Worm (Caenorhabditis elegans) whole organism, L4/young adult: ENCODE measurements around the gene C06C3.3.

ENCODE experiments used
- dao-5 ChIP-seq: sonication (generic microtip); optimal IDR thresholded peaks from 2 replicates; lab custom pipeline; 2016; ENCODE audit warnings: missing genotype, missing genetic modification characterization, moderate library complexity, missing compliant biosample characterization
- him-1 ChIP-seq: sonication (generic microtip); optimal IDR thresholded peaks from 2 replicates; lab custom pipeline; 2016; ENCODE audit warnings: missing genotype, missing genetic modification reagents, missing genetic modification characterization, missing compliant biosample characterization

- TF ChIP-seq him-1 (tag; lab: Kevin White, UChicago) (no peak), dao-5 (tag; lab: Kevin White, UChicago) (no peak)
Observed at ce11 chrII:9407469-9407868, 35.2 kb upstream of the C06C3.3 start, which contains the start of gene arrd-2.
